Fruit fly (Drosophila melanogaster) whole organism, embryonic: ENCODE data around the gene Trhn.

Source experiments
- Asciz ChIP-seq: fragments of 200-800 bp; sonication (Bioruptor generic); optimal IDR thresholded peaks from 2 replicates; lab custom pipeline; 2017; ENCODE audit warnings: missing biosample characterization, mild to moderate bottlenecking, missing genetic modification characterization, missing genetic modification reagents
- BtbVII ChIP-seq: fragments of 200-800 bp; sonication (Bioruptor generic); optimal IDR thresholded peaks from 3 replicates; lab custom pipeline; 2017; ENCODE audit warnings: missing biosample characterization, mild to moderate bottlenecking, missing genetic modification characterization
- CG10267 ChIP-seq: fragments of 200-800 bp; sonication (Bioruptor generic); optimal IDR thresholded peaks from 2 replicates; lab custom pipeline; 2018; ENCODE audit warnings: missing biosample characterization, mild to moderate bottlenecking, missing genetic modification characterization, moderate library complexity
- CG10431 ChIP-seq: fragments of 200-800 bp; sonication (Bioruptor generic); optimal IDR thresholded peaks from 3 replicates; lab custom pipeline; 2018; ENCODE audit warnings: missing biosample characterization, mild to moderate bottlenecking, missing genetic modification characterization
- CG1233 ChIP-seq: fragments of 200-800 bp; sonication (Bioruptor generic); optimal IDR thresholded peaks from 4 replicates; lab custom pipeline; 2018; ENCODE audit warnings: missing biosample characterization, mild to moderate bottlenecking, missing genetic modification characterization
- CG13287 ChIP-seq: fragments of 200-800 bp; sonication (Bioruptor generic); IDR thresholded peaks from 2 replicates; pipeline ENCODE4 v1.3.6; 2022; ENCODE audit warnings: missing biosample characterization, missing genetic modification characterization; ENCODE audit not compliant: partially characterized antibody
- CG13624 ChIP-seq: fragments of 200-800 bp; sonication (Bioruptor generic); optimal IDR thresholded peaks from 2 replicates; lab custom pipeline; 2016; ENCODE audit warnings: missing biosample characterization, missing genetic modification characterization
- CG13894 ChIP-seq: fragments of 200-800 bp; sonication (Bioruptor generic); optimal IDR thresholded peaks from 3 replicates; lab custom pipeline; 2018; ENCODE audit warnings: missing biosample characterization, mild to moderate bottlenecking, missing genetic modification characterization, moderate library complexity
- CG1603 ChIP-seq: fragments of 200-800 bp; sonication (Bioruptor generic); optimal IDR thresholded peaks from 2 replicates; lab custom pipeline; 2019; ENCODE audit warnings: missing biosample characterization, mild to moderate bottlenecking, missing genetic modification characterization, moderate library complexity
- CG17359 ChIP-seq: fragments of 200-800 bp; sonication (Bioruptor generic); optimal IDR thresholded peaks from 3 replicates; lab custom pipeline; 2018; ENCODE audit warnings: missing biosample characterization, mild to moderate bottlenecking, missing genetic modification characterization, moderate library complexity
- CG1792 ChIP-seq: fragments of 200-800 bp; sonication (Bioruptor generic); optimal IDR thresholded peaks from 2 replicates; lab custom pipeline; 2016; ENCODE audit warnings: missing biosample characterization, missing genetic modification characterization
- CG18011 ChIP-seq: fragments of 200-800 bp; sonication (Bioruptor generic); optimal IDR thresholded peaks from 2 replicates; lab custom pipeline; 2017; ENCODE audit warnings: missing biosample characterization, missing genetic modification characterization, mild to moderate bottlenecking, moderate library complexity, missing genotype
- CG18599 ChIP-seq: fragments of 200-800 bp; sonication (Bioruptor generic); optimal IDR thresholded peaks from 3 replicates; lab custom pipeline; 2017; ENCODE audit warnings: missing biosample characterization, missing genetic modification characterization, mild to moderate bottlenecking, moderate library complexity, missing genetic modification reagents
- CG2875 ChIP-seq: fragments of 200-800 bp; sonication (Bioruptor generic); optimal IDR thresholded peaks from 2 replicates; lab custom pipeline; 2017; ENCODE audit warnings: missing biosample characterization, mild to moderate bottlenecking, missing genetic modification characterization, missing genetic modification reagents
- CG31365 ChIP-seq: fragments of 200-800 bp; sonication (Bioruptor generic); optimal IDR thresholded peaks from 2 replicates; lab custom pipeline; 2018; ENCODE audit warnings: missing biosample characterization, mild to moderate bottlenecking, missing genetic modification characterization
- CG3281 ChIP-seq: fragments of 200-800 bp; sonication (Bioruptor generic); optimal IDR thresholded peaks from 3 replicates; lab custom pipeline; 2017; ENCODE audit warnings: missing biosample characterization, mild to moderate bottlenecking, missing genetic modification characterization
- CG3838 ChIP-seq: fragments of 200-800 bp; sonication (Bioruptor generic); optimal IDR thresholded peaks from 3 replicates; lab custom pipeline; 2016; ENCODE audit warnings: missing biosample characterization, missing genetic modification characterization
- CG4730 ChIP-seq: fragments of 200-800 bp; sonication (Bioruptor generic); IDR thresholded peaks from 2 replicates; pipeline ENCODE4 v1.3.6; 2022; ENCODE audit warnings: missing biosample characterization, missing genetic modification characterization
- CG6765 ChIP-seq: fragments of 200-800 bp; sonication (Bioruptor generic); optimal IDR thresholded peaks from 3 replicates; lab custom pipeline; 2017; ENCODE audit warnings: missing biosample characterization, mild to moderate bottlenecking, missing genetic modification characterization
- CG8281 ChIP-seq: fragments of 200-800 bp; sonication (Bioruptor generic); optimal IDR thresholded peaks from 2 replicates; lab custom pipeline; 2018; ENCODE audit warnings: missing biosample characterization, mild to moderate bottlenecking, missing genetic modification characterization, moderate library complexity
- CG8944 ChIP-seq: fragments of 200-800 bp; sonication (Bioruptor generic); optimal IDR thresholded peaks from 3 replicates; lab custom pipeline; 2016; ENCODE audit warnings: missing biosample characterization, missing genetic modification characterization
- CG9215 ChIP-seq: fragments of 200-800 bp; sonication (Bioruptor generic); IDR thresholded peaks from 2 replicates; pipeline ENCODE4 v1.3.6; 2022; ENCODE audit warnings: missing biosample characterization, missing genetic modification characterization
- CoRest ChIP-seq: fragments of 200-800 bp; sonication (Bioruptor generic); optimal IDR thresholded peaks from 3 replicates; lab custom pipeline; 2018; ENCODE audit warnings: missing biosample characterization, mild to moderate bottlenecking, missing genetic modification characterization, moderate library complexity
- Eip74EF ChIP-seq, 2 experiments: fragments of 200-800 bp in 1 of 2; fragments of >200 bp in 1 of 2; sonication (Bioruptor generic) in 1 of 2; optimal IDR thresholded peaks; 2 replicates each; lab custom pipeline; 2017 to 2019; ENCODE audit warnings: missing biosample characterization in 2 of 2, missing genetic modification characterization in 2 of 2, mild to moderate bottlenecking in 1 of 2, moderate library complexity in 1 of 2
- GATAe ChIP-seq: fragments of 200-800 bp; sonication (Bioruptor generic); conservative IDR thresholded peaks from 2 replicates; pipeline ENCODE4 v1.3.6; 2022; ENCODE audit warnings: missing biosample characterization, missing genetic modification characterization
- Hmr ChIP-seq: fragments of 200-800 bp; sonication (Bioruptor generic); optimal IDR thresholded peaks from 3 replicates; lab custom pipeline; 2017; ENCODE audit warnings: mild to moderate bottlenecking, missing biosample characterization, missing genetic modification reagents, missing genetic modification characterization
- PHDP ChIP-seq: fragments of 200-800 bp; sonication (Bioruptor generic); optimal IDR thresholded peaks from 3 replicates; lab custom pipeline; 2018; ENCODE audit warnings: missing biosample characterization, mild to moderate bottlenecking, missing genetic modification characterization, moderate library complexity
- TFAM ChIP-seq: fragments of 200-800 bp; sonication (Bioruptor generic); optimal IDR thresholded peaks from 2 replicates; lab custom pipeline; 2017; ENCODE audit warnings: missing biosample characterization, missing genetic modification characterization, inconsistent platforms
- bsh ChIP-seq, 2 experiments: fragments of 200-800 bp; sonication (Bioruptor generic); optimal IDR thresholded peaks; 2 replicates each; lab custom pipeline; 2017 to 2018; ENCODE audit warnings: mild to moderate bottlenecking in 2 of 2, missing biosample characterization in 2 of 2, missing genetic modification characterization in 2 of 2, moderate library complexity in 1 of 2
- cwo ChIP-seq: fragments of 200-800 bp; sonication (Bioruptor generic); optimal IDR thresholded peaks from 3 replicates; lab custom pipeline; 2017; ENCODE audit warnings: missing biosample characterization, missing genetic modification characterization, mild to moderate bottlenecking, moderate library complexity, missing genetic modification reagents
- dati ChIP-seq: fragments of 200-800 bp; sonication (Bioruptor generic); IDR thresholded peaks from 2 replicates; pipeline ENCODE4 v1.3.6; 2022; ENCODE audit warnings: missing biosample characterization, missing genetic modification characterization
- ewg ChIP-seq: fragments of 200-800 bp; sonication (Bioruptor generic); optimal IDR thresholded peaks from 3 replicates; lab custom pipeline; 2017; ENCODE audit warnings: mild to moderate bottlenecking, missing biosample characterization, missing genetic modification reagents, missing genetic modification characterization
- fru ChIP-seq: fragments of >200 bp; optimal IDR thresholded peaks from 2 replicates; lab custom pipeline; 2017
- gsb ChIP-seq: fragments of 200-800 bp; sonication (Bioruptor generic); IDR thresholded peaks from 2 replicates; pipeline ENCODE4 v1.3.6; 2022; ENCODE audit warnings: missing biosample characterization, missing genetic modification characterization
- jigr1 ChIP-seq: fragments of 200-800 bp; sonication (Bioruptor generic); IDR thresholded peaks from 3 replicates; pipeline ENCODE4 v1.3.6; 2022; ENCODE audit warnings: missing biosample characterization, missing genetic modification characterization
- lab ChIP-seq: fragments of 200-800 bp; sonication (Bioruptor generic); optimal IDR thresholded peaks from 3 replicates; lab custom pipeline; 2017; ENCODE audit warnings: missing biosample characterization, missing genetic modification characterization, mild to moderate bottlenecking, moderate library complexity, missing genetic modification reagents
- maf-S ChIP-seq: fragments of 200-800 bp; sonication (Bioruptor generic); optimal IDR thresholded peaks from 2 replicates; lab custom pipeline; 2016; ENCODE audit warnings: missing biosample characterization, missing genetic modification characterization
- mam ChIP-seq: fragments of 200-800 bp; sonication (Bioruptor generic); optimal IDR thresholded peaks from 3 replicates; lab custom pipeline; 2016; ENCODE audit warnings: missing biosample characterization, missing genetic modification characterization
- nmo ChIP-seq: fragments of 200-800 bp; sonication (Bioruptor generic); optimal IDR thresholded peaks from 2 replicates; lab custom pipeline; 2018; ENCODE audit warnings: missing biosample characterization, mild to moderate bottlenecking, missing genetic modification characterization, moderate library complexity
- pan ChIP-seq, 4 experiments: fragments of >200 bp in 3 of 4; fragments of 200-800 bp in 1 of 4; sonication (Bioruptor generic) in 1 of 4; optimal IDR thresholded peaks in 3 of 4; IDR thresholded peaks in 1 of 4; 2 replicates each; pipeline versions ENCODE4 v1.3.6 to Lab custom; 2017 to 2022; ENCODE audit warnings: missing biosample characterization in 2 of 4, missing genetic modification characterization in 2 of 4, mixed read lengths in 1 of 4
- pzg ChIP-seq: fragments of 200-800 bp; sonication (Bioruptor generic); optimal IDR thresholded peaks from 3 replicates; lab custom pipeline; 2018; ENCODE audit warnings: missing biosample characterization, mild to moderate bottlenecking, missing genetic modification characterization, moderate library complexity
- seq ChIP-seq: fragments of 200-800 bp; sonication (Bioruptor generic); IDR thresholded peaks from 2 replicates; pipeline ENCODE4 v1.3.6; 2022; ENCODE audit warnings: missing biosample characterization, missing genetic modification characterization
- sim ChIP-seq: fragments of 200-800 bp; sonication (Bioruptor generic); IDR thresholded peaks from 2 replicates; pipeline ENCODE4 v1.3.6; 2022; ENCODE audit warnings: missing biosample characterization, missing genetic modification characterization
- slou ChIP-seq: fragments of 200-800 bp; sonication (Bioruptor generic); optimal IDR thresholded peaks from 3 replicates; lab custom pipeline; 2016; ENCODE audit warnings: missing biosample characterization, missing genetic modification characterization
- trh ChIP-seq: fragments of 200-800 bp; sonication (Bioruptor generic); optimal IDR thresholded peaks from 2 replicates; lab custom pipeline; 2016; ENCODE audit warnings: missing biosample characterization, missing genetic modification characterization
- unpg ChIP-seq: fragments of 200-800 bp; sonication (Bioruptor generic); optimal IDR thresholded peaks from 3 replicates; lab custom pipeline; 2018; ENCODE audit warnings: missing biosample characterization, mild to moderate bottlenecking, missing genetic modification characterization, moderate library complexity
- wdn ChIP-seq: fragments of 200-800 bp; sonication (Bioruptor generic); IDR thresholded peaks from 2 replicates; pipeline ENCODE4 v1.3.6; 2022; ENCODE audit warnings: missing biosample characterization, missing genetic modification characterization

Gene Trhn

dm6 chr3L:1204674-1205547, 11.9 kb upstream of the Trhn start, which contains the start of gene CG9119 (continued):
- peak; percentile 39 for TF ChIP-seq BtbVII (GFP tag; lab: Kevin White, UChicago)
- TF ChIP-seq Eip74EF (GFP tag; optimal IDR thresholded peaks at IDR 0.05; lab: Kevin White, UChicago): peak in 1 of 2 experiments; percentile 45
- no peak for TF ChIP-seq gsb (GFP tag; lab: Robert Waterston, UW)
- no peak for TF ChIP-seq pan (optimal IDR thresholded peaks at IDR 0.05; lab: Kevin White, UChicago)
- peak in 1 of 2 experiments; percentile 45 for TF ChIP-seq pan (GFP tag; optimal IDR thresholded peaks at IDR 0.05 in 1 of 2, IDR thresholded peaks at IDR 0.05 in 1 of 2)
- TF ChIP-seq CG3838 (GFP tag; lab: Kevin White, UChicago): no peak
- TF ChIP-seq CoRest (tag; lab: Kevin White, UChicago): peak; percentile 73
- TF ChIP-seq sim: no peak
- TF ChIP-seq CG2875: no peak
- no peak for TF ChIP-seq dati (GFP tag; lab: Robert Waterston, UW)
- TF ChIP-seq CG1603: peak; percentile 59
- peak; percentile 9 for TF ChIP-seq CG31365 (tag; lab: Kevin White, UChicago)
- TF ChIP-seq cwo: peak; percentile 93
- no peak for TF ChIP-seq CG18011
- TF ChIP-seq CG10267: peak; percentile 25
- peak; percentile 41 for TF ChIP-seq GATAe (GFP tag; lab: Robert Waterston, UW)
- TF ChIP-seq unpg (GFP tag; lab: Kevin White, UChicago): peak; percentile 53
- peak; percentile 11 for TF ChIP-seq Asciz (GFP tag; lab: Kevin White, UChicago)
- no peak for TF ChIP-seq slou (GFP tag; lab: Kevin White, UChicago)
- TF ChIP-seq lab (GFP tag; lab: Kevin White, UChicago): peak; percentile 70
- TF ChIP-seq CG3281 (GFP tag; lab: Kevin White, UChicago): peak; percentile 81
- TF ChIP-seq pzg (GFP tag; lab: Kevin White, UChicago): no peak
- TF ChIP-seq seq: peak; percentile 44; the same call in 1 of the 2 replicates
- peak; percentile 78 for TF ChIP-seq Hmr (GFP tag; lab: Kevin White, UChicago)
- no peak for TF ChIP-seq trh (GFP tag; lab: Kevin White, UChicago)
- TF ChIP-seq CG4730: 0 out of 2 replicates have a peak, but pooled peaks have one; percentile 36
- TF ChIP-seq fru (lab: Kevin White, UChicago): no peak
- TF ChIP-seq CG17359 (tag; lab: Kevin White, UChicago): peak; percentile 48
- peak; percentile 19 for TF ChIP-seq CG8281 (tag; lab: Kevin White, UChicago)
- no peak for TF ChIP-seq CG13287 (GFP tag; lab: Robert Waterston, UW)
- peak; percentile 80 for TF ChIP-seq mam (GFP tag; lab: Kevin White, UChicago)
- peak in 1 of 2 experiments; percentile 57 for TF ChIP-seq bsh (GFP tag; optimal IDR thresholded peaks at IDR 0.05; lab: Kevin White, UChicago)
- TF ChIP-seq maf-S (GFP tag; lab: Kevin White, UChicago): no peak
- no peak for TF ChIP-seq jigr1
- TF ChIP-seq CG9215 (GFP tag; lab: Robert Waterston, UW): peak; percentile 63
- peak; percentile 35 for TF ChIP-seq CG10431
- peak; percentile 34 for TF ChIP-seq CG1792 (GFP tag; lab: Kevin White, UChicago)
- no peak for TF ChIP-seq TFAM (GFP tag; lab: Kevin White, UChicago)
- 0 out of 2 replicates have a peak, but pooled peaks have one; percentile 47 for TF ChIP-seq wdn (GFP tag; lab: Robert Waterston, UW)
- TF ChIP-seq CG6765 (GFP tag; lab: Kevin White, UChicago): peak; percentile 1
- peak; percentile 86 for TF ChIP-seq CG18599 (GFP tag; lab: Kevin White, UChicago)
- peak; percentile 38 for TF ChIP-seq ewg (GFP tag; lab: Kevin White, UChicago)
- peak; percentile 71 for TF ChIP-seq CG13624 (GFP tag; lab: Kevin White, UChicago)
- peak; percentile 66 for TF ChIP-seq CG1233 (GFP tag; lab: Kevin White, UChicago)
- TF ChIP-seq CG13894: peak; percentile 50
- TF ChIP-seq PHDP (tag; lab: Kevin White, UChicago): peak; percentile 57
- peak; percentile 66 for TF ChIP-seq nmo (GFP tag; lab: Kevin White, UChicago)
- TF ChIP-seq CG8944: peak; percentile 62
